Worm (Caenorhabditis elegans) whole organism, midembryonic: ENCODE data around the gene srx-14.

Experiments used
- T22C8.4 ChIP-seq: fragments of 200-800 bp; sonication (Bioruptor generic); IDR thresholded peaks from 2 replicates; pipeline ENCODE4 v1.3.6; 2022; ENCODE audit warnings: missing genetic modification characterization, missing compliant biosample characterization
- cog-1 ChIP-seq: sonication (generic microtip); optimal IDR thresholded peaks from 2 replicates; lab custom pipeline; 2016; ENCODE audit warnings: missing genetic modification characterization, missing compliant biosample characterization
- flt-1 ChIP-seq: fragments of 200-800 bp; sonication (Bioruptor generic); IDR thresholded peaks from 2 replicates; pipeline ENCODE4 v1.3.6; 2022; ENCODE audit warnings: missing genetic modification characterization, missing compliant biosample characterization
- klf-2 ChIP-seq: fragments of 200-800 bp; sonication (Bioruptor generic); conservative IDR thresholded peaks from 2 replicates; pipeline ENCODE4 v1.3.6; 2022; ENCODE audit warnings: missing genetic modification reagents, missing genetic modification characterization, missing compliant biosample characterization
- med-1 ChIP-seq: sonication (generic microtip); optimal IDR thresholded peaks from 2 replicates; lab custom pipeline; 2017; ENCODE audit warnings: missing genetic modification characterization, mild to moderate bottlenecking, missing compliant biosample characterization, antibody characterized with exemption, missing genetic modification reagents; ENCODE audit not compliant: insufficient read depth
- ref-1 ChIP-seq: fragments of 200-800 bp; sonication (Bioruptor generic); conservative IDR thresholded peaks from 2 replicates; pipeline ENCODE4 v1.3.6; 2022; ENCODE audit warnings: missing genetic modification reagents, missing genetic modification characterization, missing compliant biosample characterization
- tab-1 ChIP-seq: fragments of 200-800 bp; sonication (Bioruptor generic); IDR thresholded peaks from 2 replicates; pipeline ENCODE4 v1.3.6; 2022; ENCODE audit warnings: missing genetic modification characterization, missing compliant biosample characterization
- ztf-23 ChIP-seq: fragments of 200-800 bp; sonication (Bioruptor generic); IDR thresholded peaks from 2 replicates; pipeline ENCODE4 v1.3.6; 2022; ENCODE audit warnings: missing genetic modification reagents, missing genetic modification characterization, missing compliant biosample characterization
- ztf-29 ChIP-seq: fragments of 200-800 bp; sonication (Bioruptor generic); IDR thresholded peaks from 2 replicates; pipeline ENCODE4 v1.3.6; 2022; ENCODE audit warnings: missing genetic modification reagents, missing genetic modification characterization, missing compliant biosample characterization

Gene srx-14

ce11 chrIV:1105104-1105503, 8.4 kb downstream of the srx-14 start:
- TF ChIP-seq med-1 (GFP tag; lab: Kevin White, UChicago) (no peak), cog-1 (tag; lab: Kevin White, UChicago) (no peak), flt-1 (no peak), ref-1 (GFP tag; lab: Robert Waterston, UW) (no peak), ztf-23 (GFP tag; lab: Robert Waterston, UW) (no peak), ztf-29 (GFP tag; lab: Robert Waterston, UW) (no peak)

ce11 chrIV:1104518-1104917, 9.0 kb downstream of the srx-14 start, which contains the start of the genes C44B12.9 and C44B12.3:
TSS of gene C44B12.9 (minus strand) at chrIV:1104618.
TSS of gene C44B12.3 (plus strand) at chrIV:1104766.
- no peak for TF ChIP-seq ztf-23 (GFP tag; lab: Robert Waterston, UW)
- TF ChIP-seq tab-1 (GFP tag; lab: Robert Waterston, UW) = no peak
- TF ChIP-seq ztf-29 (GFP tag; lab: Robert Waterston, UW) = no peak
- no peak for TF ChIP-seq cog-1 (tag; lab: Kevin White, UChicago)
- TF ChIP-seq klf-2 (GFP tag; lab: Robert Waterston, UW) = no peak

ce11 chrIV:1097153-1097552, 16.4 kb downstream of the srx-14 start, which contains the start of gene cox-18:
TSS of gene cox-18 (plus strand) at chrIV:1097453.
- no peak for TF ChIP-seq klf-2 (GFP tag; lab: Robert Waterston, UW)
- no peak for TF ChIP-seq cog-1 (tag; lab: Kevin White, UChicago)

ce11 chrIV:1096154-1096553, 17.4 kb downstream of the srx-14 start:
- no peak for TF ChIP-seq flt-1

ce11 chrIV:1093870-1094564, 19.5 kb downstream of the srx-14 start, which contains the start of the genes cct-8 and Y55F3AR.2:
TSS of gene cct-8 (minus strand) at chrIV:1093920.
TSS of gene Y55F3AR.2 (plus strand) at chrIV:1094541.
- TF ChIP-seq ztf-23 (GFP tag; lab: Robert Waterston, UW) (peak; percentile 92), flt-1 (peak; percentile 81), tab-1 (GFP tag; lab: Robert Waterston, UW) (no peak), ztf-29 (GFP tag; lab: Robert Waterston, UW) (no peak), T22C8.4 (GFP tag; lab: Robert Waterston, UW) (peak; percentile 55; the same call in 1 of the 2 replicates), klf-2 (GFP tag; lab: Robert Waterston, UW) (peak; percentile 52; the same call in 1 of the 2 replicates), cog-1 (tag; lab: Kevin White, UChicago) (peak; percentile 88), ref-1 (GFP tag; lab: Robert Waterston, UW) (no peak)

- TF ChIP-seq med-1 (GFP tag; lab: Kevin White, UChicago) (no peak), cog-1 (tag; lab: Kevin White, UChicago) (no peak)
Observed at ce11 chrIV:1086913-1087312, 26.6 kb downstream of the srx-14 start, which contains the start of gene csn-4. TSS of gene csn-4 (minus strand) at chrIV:1087013.

ce11 chrIV:1075484-1075883, 38.1 kb downstream of the srx-14 start:
- no peak for TF ChIP-seq ref-1 (GFP tag; lab: Robert Waterston, UW)
- no peak for TF ChIP-seq tab-1 (GFP tag; lab: Robert Waterston, UW)
- TF ChIP-seq T22C8.4 (GFP tag; lab: Robert Waterston, UW) = no peak
- no peak for TF ChIP-seq ztf-29 (GFP tag; lab: Robert Waterston, UW)

- TF ChIP-seq ztf-23 (GFP tag; lab: Robert Waterston, UW) = no peak
- no peak for TF ChIP-seq tab-1 (GFP tag; lab: Robert Waterston, UW)
- no peak for TF ChIP-seq cog-1 (tag; lab: Kevin White, UChicago)
- TF ChIP-seq flt-1 = no peak
- TF ChIP-seq T22C8.4 (GFP tag; lab: Robert Waterston, UW) = no peak
- TF ChIP-seq ztf-29 (GFP tag; lab: Robert Waterston, UW) = no peak
- no peak for TF ChIP-seq med-1 (GFP tag; lab: Kevin White, UChicago)
- no peak for TF ChIP-seq ref-1 (GFP tag; lab: Robert Waterston, UW)
Observed at ce11 chrIV:1074069-1074468, 39.5 kb downstream of the srx-14 start.

- TF ChIP-seq med-1 (GFP tag; lab: Kevin White, UChicago) = no peak
Observed at ce11 chrIV:1070383-1070782, 43.2 kb downstream of the srx-14 start.

ce11 chrIV:1068730-1069244, 44.8 kb downstream of the srx-14 start:
- no peak for TF ChIP-seq ztf-29 (GFP tag; lab: Robert Waterston, UW)
- TF ChIP-seq tab-1 (GFP tag; lab: Robert Waterston, UW) = no peak
- no peak for TF ChIP-seq flt-1
- TF ChIP-seq ztf-23 (GFP tag; lab: Robert Waterston, UW) = no peak
- no peak for TF ChIP-seq ref-1 (GFP tag; lab: Robert Waterston, UW)
- TF ChIP-seq T22C8.4 (GFP tag; lab: Robert Waterston, UW) = no peak
- no peak for TF ChIP-seq cog-1 (tag; lab: Kevin White, UChicago)
- no peak for TF ChIP-seq klf-2 (GFP tag; lab: Robert Waterston, UW)
- no peak for TF ChIP-seq med-1 (GFP tag; lab: Kevin White, UChicago)
